Fruit fly (Drosophila melanogaster) whole organism, pupa: ENCODE results near the gene CG43993.

Experiments
- CG12605 ChIP-seq: fragments of 200-800 bp; sonication (Bioruptor generic); IDR thresholded peaks from 2 replicates; pipeline ENCODE4 v1.3.6; 2022; ENCODE audit warnings: missing biosample characterization, missing genetic modification characterization
- CG32121 ChIP-seq: fragments of 200-800 bp; sonication (Bioruptor generic); IDR thresholded peaks from 2 replicates; pipeline ENCODE4 v1.3.6; 2022; ENCODE audit warnings: missing biosample characterization, missing genetic modification characterization
- Pif1A ChIP-seq: fragments of 200-800 bp; sonication (Bioruptor generic); optimal IDR thresholded peaks from 3 replicates; lab custom pipeline; 2016; ENCODE audit warnings: missing biosample characterization, missing genetic modification characterization
- fd96Ca ChIP-seq: fragments of 200-800 bp; sonication (Bioruptor generic); IDR thresholded peaks from 3 replicates; pipeline ENCODE4 v1.3.6; 2022; ENCODE audit warnings: missing biosample characterization, missing genetic modification characterization
- gl ChIP-seq: fragments of 200-800 bp; sonication (Bioruptor generic); optimal IDR thresholded peaks from 2 replicates; lab custom pipeline; 2018; ENCODE audit warnings: missing biosample characterization, mild to moderate bottlenecking, missing genetic modification characterization

- no peak for TF ChIP-seq Pif1A (GFP tag; lab: Kevin White, UChicago)
- TF ChIP-seq CG12605 (GFP tag; lab: Robert Waterston, UW): no peak
- no peak for TF ChIP-seq fd96Ca (GFP tag; lab: Robert Waterston, UW)
- no peak for TF ChIP-seq CG32121 (GFP tag; lab: Robert Waterston, UW)
- TF ChIP-seq gl: no peak
Observed at dm6 chr3L:12060101-12060500, 27.7 kb downstream of the CG43993 start.
